Fruit fly (Drosophila melanogaster) whole organism, prepupa: ENCODE measurements around the gene CG17097.

ENCODE experiments used
- Blimp-1 ChIP-seq: fragments of 200-800 bp; sonication (Bioruptor generic); optimal IDR thresholded peaks from 3 replicates; lab custom pipeline; 2017; ENCODE audit warnings: missing biosample characterization, missing genetic modification characterization, mild to moderate bottlenecking, moderate library complexity, missing genetic modification reagents
- CG10631 ChIP-seq: fragments of 200-800 bp; sonication (Bioruptor generic); optimal IDR thresholded peaks from 2 replicates; lab custom pipeline; 2016; ENCODE audit warnings: missing biosample characterization, missing genetic modification characterization
- CG4318 ChIP-seq: fragments of 200-800 bp; sonication (Bioruptor generic); optimal IDR thresholded peaks from 3 replicates; lab custom pipeline; 2017; ENCODE audit warnings: missing biosample characterization, mild to moderate bottlenecking, missing genetic modification characterization
- CG6792 ChIP-seq: fragments of 200-800 bp; sonication (Bioruptor generic); optimal IDR thresholded peaks from 3 replicates; lab custom pipeline; 2016; ENCODE audit warnings: missing biosample characterization, missing genetic modification characterization
- CG6854 ChIP-seq: fragments of 200-800 bp; sonication (Bioruptor generic); optimal IDR thresholded peaks from 2 replicates; lab custom pipeline; 2017; ENCODE audit warnings: missing biosample characterization, mild to moderate bottlenecking, missing genetic modification characterization
- CG8319 ChIP-seq: fragments of 200-800 bp; sonication (Bioruptor generic); optimal IDR thresholded peaks from 3 replicates; lab custom pipeline; 2016; ENCODE audit warnings: missing biosample characterization, missing genetic modification characterization
- Eip93F ChIP-seq: fragments of 200-800 bp; sonication (Bioruptor generic); optimal IDR thresholded peaks from 2 replicates; lab custom pipeline; 2016; ENCODE audit warnings: missing biosample characterization, mild to moderate bottlenecking, missing genetic modification characterization
- Gug ChIP-seq: fragments of 200-800 bp; sonication (Bioruptor generic); IDR thresholded peaks from 2 replicates; pipeline ENCODE4 v1.3.6; 2022; ENCODE audit warnings: missing biosample characterization, missing genetic modification characterization
- Lpt ChIP-seq: fragments of 200-800 bp; sonication (Bioruptor generic); optimal IDR thresholded peaks from 3 replicates; lab custom pipeline; 2016; ENCODE audit warnings: missing biosample characterization, missing genetic modification characterization
- Sox102F ChIP-seq: fragments of 200-800 bp; sonication (Bioruptor generic); optimal IDR thresholded peaks from 2 replicates; lab custom pipeline; 2016; ENCODE audit warnings: missing biosample characterization, mild to moderate bottlenecking, missing genetic modification characterization
- acj6 ChIP-seq: fragments of 200-800 bp; sonication (Bioruptor generic); optimal IDR thresholded peaks from 3 replicates; lab custom pipeline; 2016; ENCODE audit warnings: missing biosample characterization, missing genetic modification characterization
- fd59A ChIP-seq: fragments of 200-800 bp; sonication (Bioruptor generic); optimal IDR thresholded peaks from 2 replicates; lab custom pipeline; 2017; ENCODE audit warnings: missing biosample characterization, mild to moderate bottlenecking, missing genetic modification characterization, missing genetic modification reagents
- salr ChIP-seq, 2 experiments: fragments of 200-800 bp; sonication (Bioruptor generic); optimal IDR thresholded peaks; 3 replicates each; lab custom pipeline; 2016 to 2018; ENCODE audit warnings: missing biosample characterization in 2 of 2, missing genetic modification characterization in 2 of 2, mild to moderate bottlenecking in 1 of 2

- TF ChIP-seq Blimp-1 (GFP tag; lab: Kevin White, UChicago) = no peak
- TF ChIP-seq CG6792 = no peak
- no peak for TF ChIP-seq Gug (GFP tag; lab: Robert Waterston, UW)
- TF ChIP-seq acj6 (GFP tag; lab: Kevin White, UChicago) = no peak
- no peak for TF ChIP-seq CG6854 (GFP tag; lab: Kevin White, UChicago)
- no peak for TF ChIP-seq Eip93F (GFP tag; lab: Kevin White, UChicago)
- no peak for TF ChIP-seq Sox102F (GFP tag; lab: Kevin White, UChicago)
- TF ChIP-seq CG10631 = no peak
- TF ChIP-seq fd59A (GFP tag; lab: Kevin White, UChicago) = no peak
- no peak for TF ChIP-seq CG4318 (GFP tag; lab: Kevin White, UChicago)
- TF ChIP-seq Lpt (GFP tag; lab: Kevin White, UChicago) = no peak
- no peak for TF ChIP-seq CG8319 (GFP tag; lab: Kevin White, UChicago)
- no peak for TF ChIP-seq salr (GFP tag; optimal IDR thresholded peaks at IDR 0.05; lab: Kevin White, UChicago)
Measured at dm6 chr2L:10654520-10654919, 8.3 kb downstream of the CG17097 start.
